Fruit fly (Drosophila melanogaster): Measurements from ENCODE around the gene Scsalpha1.

Scsalpha1 gene

DNA sequence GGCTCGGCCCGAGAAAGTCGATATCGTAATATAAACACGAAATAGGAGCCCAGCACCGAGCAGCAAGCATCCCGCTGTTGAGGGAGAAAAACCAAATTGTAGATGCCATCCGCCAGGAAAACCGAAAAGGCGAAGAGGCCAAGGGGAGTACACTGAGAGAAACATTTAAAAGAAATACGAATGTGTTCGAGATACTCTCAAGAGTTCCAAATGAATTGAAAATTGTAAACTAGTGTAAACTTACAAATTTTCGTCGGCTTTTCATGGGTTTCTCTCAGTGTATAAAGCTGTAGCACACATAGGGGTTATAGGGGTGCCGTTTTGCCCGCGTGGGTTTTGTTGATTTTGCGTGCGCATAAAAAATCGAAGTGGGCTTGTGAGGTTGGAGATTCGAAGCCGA lies 11.3 kb upstream of the Scsalpha1 start (continued):
- TF ChIP-seq rib (GFP tag; IDR thresholded peaks at IDR 0.05) (peak; percentile 71; the same call in 1 of the 2 replicates), lmd (GFP tag; IDR thresholded peaks at IDR 0.05) (peak; percentile 81), Trl (optimal IDR thresholded peaks at IDR 0.05) (no peak), Trl (GFP tag; optimal IDR thresholded peaks at IDR 0.05) (peak; percentile 53), ase (GFP tag; IDR thresholded peaks at IDR 0.05) (peak; percentile 80), corto (GFP tag; optimal IDR thresholded peaks at IDR 0.05) (no peak), CG7786 (GFP tag; optimal IDR thresholded peaks at IDR 0.05) (peak; percentile 83), CG11456 (GFP tag; IDR thresholded peaks at IDR 0.05) (peak; percentile 89), exex (tag; optimal IDR thresholded peaks at IDR 0.05) (peak; percentile 39), dmrt11E (tag; optimal IDR thresholded peaks at IDR 0.05) (peak; percentile 31), sqz (GFP tag; optimal IDR thresholded peaks at IDR 0.05) (no peak), vfl (GFP tag; optimal IDR thresholded peaks at IDR 0.05) (peak; percentile 41), HHEX (GFP tag; optimal IDR thresholded peaks at IDR 0.05) (peak; percentile 65), ap (GFP tag; IDR thresholded peaks at IDR 0.05) (0 out of 2 replicates have a peak, but pooled peaks have one; percentile 41), schlank (tag; optimal IDR thresholded peaks at IDR 0.05) (peak; percentile 76), sima (GFP tag; optimal IDR thresholded peaks at IDR 0.05) (peak; percentile 1), CG4820 (GFP tag; optimal IDR thresholded peaks at IDR 0.05) (peak; percentile 37), ara (GFP tag; IDR thresholded peaks at IDR 0.05) (peak; percentile 6; the same call in 1 of the 2 replicates), CG3995 (GFP tag; optimal IDR thresholded peaks at IDR 0.05) (no peak), CG4360 (GFP tag; IDR thresholded peaks at IDR 0.05) (0 out of 2 replicates have a peak, but pooled peaks have one; percentile 16), wor (GFP tag; IDR thresholded peaks at IDR 0.05) (peak; percentile 42), CG42726 (GFP tag; IDR thresholded peaks at IDR 0.05; ENCODE audit: partially characterized antibody) (no peak), CG16863 (GFP tag; optimal IDR thresholded peaks at IDR 0.05) (peak; percentile 66), pnt (GFP tag; optimal IDR thresholded peaks at IDR 0.05) (peak; percentile 76), ind (GFP tag; optimal IDR thresholded peaks at IDR 0.05) (peak; percentile 61), CG6654 (GFP tag; optimal IDR thresholded peaks at IDR 0.05) (no peak), CG34376 (GFP tag; optimal IDR thresholded peaks at IDR 0.05) (peak; percentile 76), CG17361 (GFP tag; IDR thresholded peaks at IDR 0.05) (peak; percentile 65; the same call in 2 of the 3 replicates), tap (tag; optimal IDR thresholded peaks at IDR 0.05) (no peak), ash1 (GFP tag; optimal IDR thresholded peaks at IDR 0.05) (no peak), CG43689 (GFP tag; IDR thresholded peaks at IDR 0.05) (peak; percentile 47; the same call in 1 of the 2 replicates), ranshi (GFP tag; IDR thresholded peaks at IDR 0.05) (peak; percentile 73), HLH4C (GFP tag; IDR thresholded peaks at IDR 0.05; ENCODE audit: partially characterized antibody) (no peak), Bdp1 (GFP tag; optimal IDR thresholded peaks at IDR 0.05) (peak; percentile 47), CG8924 (tag; optimal IDR thresholded peaks at IDR 0.05) (peak; percentile 79), CG10431 (GFP tag; optimal IDR thresholded peaks at IDR 0.05) (no peak), croc (GFP tag; conservative IDR thresholded peaks at IDR 0.05) (peak; percentile 24; the same call in 1 of the 3 replicates), CG6765 (GFP tag; optimal IDR thresholded peaks at IDR 0.05) (peak; percentile 62), NC2β (GFP tag; optimal IDR thresholded peaks at IDR 0.05) (peak; percentile 65), CG30431 (GFP tag; optimal IDR thresholded peaks at IDR 0.05) (peak; percentile 34), CG12104 (GFP tag; optimal IDR thresholded peaks at IDR 0.05) (peak; percentile 32), CG31441 (GFP tag; IDR thresholded peaks at IDR 0.05) (peak; percentile 68), mam (GFP tag; optimal IDR thresholded peaks at IDR 0.05) (peak; percentile 88), CG11696 (GFP tag; IDR thresholded peaks at IDR 0.05) (peak; percentile 67), ttk (GFP tag; IDR thresholded peaks at IDR 0.05) (peak; percentile 57), ftz-f1 (GFP tag; optimal IDR thresholded peaks at IDR 0.05) (no peak), ro (GFP tag; IDR thresholded peaks at IDR 0.05) (peak; percentile 25; the same call in 1 of the 2 replicates), CG13775 (GFP tag; optimal IDR thresholded peaks at IDR 0.05) (peak; percentile 62), hbn (GFP tag; IDR thresholded peaks at IDR 0.05; ENCODE audit: partially characterized antibody) (no peak), lola (GFP tag; optimal IDR thresholded peaks at IDR 0.05) (no peak), jigr1 (GFP tag; IDR thresholded peaks at IDR 0.05) (no peak), MTF-1 (GFP tag; optimal IDR thresholded peaks at IDR 0.05; ENCODE audit: borderline replicate concordance) (no peak)

Data from whole organism, embryonic.